Worm (Caenorhabditis elegans) whole organism, L1 larva: ENCODE data around the gene C30A5.16.
A peak's percentile ranks its signal among the peaks of the same experiment; 100 is the strongest.

Experiments used
- C04F5.9 ChIP-seq: sonication (generic microtip); optimal IDR thresholded peaks from 2 replicates; lab custom pipeline; 2016; ENCODE audit warnings: missing genetic modification characterization, missing compliant biosample characterization
- F16B12.6 ChIP-seq: fragments of 150-350 bp; optimal IDR thresholded peaks from 2 replicates; lab custom pipeline; 2014; ENCODE audit warnings: missing biosample characterization, missing genetic modification characterization
- aha-1 ChIP-seq: fragments of 150-350 bp; optimal IDR thresholded peaks from 2 replicates; lab custom pipeline; 2014; ENCODE audit warnings: missing biosample characterization, missing genetic modification characterization
- ama-1 ChIP-seq: fragments of 150-350 bp; optimal IDR thresholded peaks from 2 replicates; lab custom pipeline; 2014
- blmp-1 ChIP-seq: fragments of 150-350 bp; optimal IDR thresholded peaks from 2 replicates; lab custom pipeline; 2014; ENCODE audit warnings: missing biosample characterization, missing genetic modification characterization
- ceh-63 ChIP-seq: fragments of 200-800 bp; sonication (Bioruptor generic); optimal IDR thresholded peaks from 2 replicates; lab custom pipeline; 2018; ENCODE audit warnings: mild to moderate bottlenecking, missing genetic modification characterization, missing compliant biosample characterization
- ceh-8 ChIP-seq: fragments of 200-800 bp; sonication (Bioruptor generic); optimal IDR thresholded peaks from 2 replicates; lab custom pipeline; 2018; ENCODE audit warnings: mild to moderate bottlenecking, missing genetic modification characterization, moderate library complexity, missing compliant biosample characterization
- ceh-82 ChIP-seq, 3 experiments: fragments of 150-350 bp in 1 of 3; sonication (generic microtip) in 2 of 3; optimal IDR thresholded peaks; 2 replicates each; lab custom pipeline; 2014 to 2017; ENCODE audit warnings: missing biosample characterization in 3 of 3, missing genetic modification characterization in 3 of 3
- dpl-1 ChIP-seq, 3 experiments: fragments of 150-350 bp in 2 of 3; sonication (generic microtip) in 1 of 3; optimal IDR thresholded peaks; 2 replicates each; lab custom pipeline; 2014 to 2017; ENCODE audit warnings: missing biosample characterization in 3 of 3, missing genetic modification characterization in 3 of 3, missing genetic modification reagents in 3 of 3
- dsc-1 ChIP-seq: sonication (generic microtip); optimal IDR thresholded peaks from 2 replicates; lab custom pipeline; 2016; ENCODE audit warnings: mild to moderate bottlenecking, missing genetic modification characterization, missing compliant biosample characterization
- efl-1 ChIP-seq, 4 experiments: fragments of 150-350 bp; optimal IDR thresholded peaks in 3 of 4; peaks in 1 of 4; 1 replicate in 1 of 4; 2 replicates in 3 of 4; lab custom pipeline; 2014; ENCODE audit warnings: missing biosample characterization in 2 of 4, missing genetic modification characterization in 2 of 4, missing genetic modification reagents in 2 of 4
- egl-13 ChIP-seq: sonication (generic microtip); optimal IDR thresholded peaks from 2 replicates; lab custom pipeline; 2016; ENCODE audit warnings: missing genotype, missing genetic modification reagents, missing genetic modification characterization, missing compliant biosample characterization
- egl-27 ChIP-seq, 2 experiments: fragments of 150-350 bp in 1 of 2; sonication (generic microtip); optimal IDR thresholded peaks; 3 replicates each; lab custom pipeline; 2017 to 2018; ENCODE audit warnings: missing biosample characterization in 2 of 2, missing genetic modification characterization in 2 of 2, missing genetic modification reagents in 2 of 2
- elt-2 ChIP-seq: sonication (generic microtip); optimal IDR thresholded peaks from 2 replicates; lab custom pipeline; 2016; ENCODE audit warnings: missing genetic modification characterization, mild to moderate bottlenecking, inconsistent platforms, missing compliant biosample characterization, missing genetic modification reagents
- elt-3 ChIP-seq, 6 experiments: fragments of 150-350 bp in 1 of 6; sonication (generic microtip); optimal IDR thresholded peaks; 2 replicates each; lab custom pipeline; 2017 to 2018; ENCODE audit warnings: missing biosample characterization in 6 of 6, missing genetic modification characterization in 6 of 6, inconsistent platforms in 1 of 6
- fkh-10 ChIP-seq: sonication (generic microtip); optimal IDR thresholded peaks from 2 replicates; lab custom pipeline; 2017; ENCODE audit warnings: missing biosample characterization, missing genetic modification reagents, missing genetic modification characterization
- fkh-4 ChIP-seq: sonication (generic microtip); optimal IDR thresholded peaks from 2 replicates; lab custom pipeline; 2016; ENCODE audit warnings: missing compliant biosample characterization, missing genetic modification characterization, borderline replicate concordance
- fkh-8 ChIP-seq: sonication (generic microtip); optimal IDR thresholded peaks from 2 replicates; lab custom pipeline; 2016; ENCODE audit warnings: mild to moderate bottlenecking, missing genetic modification characterization, missing compliant biosample characterization
- grh-1 ChIP-seq: fragments of 200-800 bp; sonication (Bioruptor generic); IDR thresholded peaks from 2 replicates; pipeline ENCODE4 v1.3.6; 2022; ENCODE audit warnings: missing genetic modification reagents, missing genetic modification characterization, missing compliant biosample characterization
- hlh-4 ChIP-seq: sonication (generic microtip); optimal IDR thresholded peaks from 2 replicates; lab custom pipeline; 2016; ENCODE audit warnings: mild to moderate bottlenecking, missing genetic modification characterization, missing compliant biosample characterization
- hpl-2 ChIP-seq: fragments of 150-350 bp; optimal IDR thresholded peaks from 2 replicates; lab custom pipeline; 2014; ENCODE audit warnings: missing biosample characterization, missing genetic modification reagents, missing genetic modification characterization
- irx-1 ChIP-seq: sonication (generic microtip); optimal IDR thresholded peaks from 2 replicates; lab custom pipeline; 2016; ENCODE audit warnings: missing genetic modification characterization, missing compliant biosample characterization
- jun-1 ChIP-seq: fragments of 150-350 bp; optimal IDR thresholded peaks from 2 replicates; lab custom pipeline; 2014; ENCODE audit warnings: missing biosample characterization, missing genetic modification reagents, missing genetic modification characterization
- lin-13 ChIP-seq: fragments of 150-350 bp; optimal IDR thresholded peaks from 2 replicates; lab custom pipeline; 2014; ENCODE audit warnings: missing biosample characterization, missing genetic modification reagents, missing genetic modification characterization
- lin-14 ChIP-seq: fragments of 200-800 bp; sonication (Bioruptor generic); optimal IDR thresholded peaks from 2 replicates; lab custom pipeline; 2018; ENCODE audit warnings: mild to moderate bottlenecking, missing genetic modification characterization, moderate library complexity, missing compliant biosample characterization
- lin-15B ChIP-seq: fragments of 150-350 bp; sonication (generic microtip); optimal IDR thresholded peaks from 3 replicates; lab custom pipeline; 2014; ENCODE audit warnings: missing biosample characterization, missing genetic modification characterization
- lin-35 ChIP-seq, 2 experiments: fragments of 150-350 bp; optimal IDR thresholded peaks; 2 replicates each; lab custom pipeline; 2014; ENCODE audit warnings: missing biosample characterization in 2 of 2, missing genetic modification characterization in 2 of 2, missing genetic modification reagents in 2 of 2
- lsy-2 ChIP-seq, 2 experiments: fragments of 150-350 bp; optimal IDR thresholded peaks; 2 replicates each; lab custom pipeline; 2014; ENCODE audit warnings: missing biosample characterization in 2 of 2, missing genetic modification characterization in 2 of 2
- mab-9 ChIP-seq: fragments of 200-800 bp; sonication (Bioruptor generic); IDR thresholded peaks from 2 replicates; pipeline ENCODE4 v1.3.6; 2022; ENCODE audit warnings: missing genetic modification reagents, missing genetic modification characterization, missing compliant biosample characterization
- mef-2 ChIP-seq: fragments of 150-350 bp; optimal IDR thresholded peaks from 2 replicates; lab custom pipeline; 2014; ENCODE audit warnings: missing biosample characterization, missing genetic modification characterization
- nhr-12 ChIP-seq: sonication (generic microtip); optimal IDR thresholded peaks from 2 replicates; lab custom pipeline; 2017; ENCODE audit warnings: missing biosample characterization, missing genetic modification characterization
- nhr-19 ChIP-seq: fragments of 200-800 bp; sonication (Bioruptor generic); conservative IDR thresholded peaks from 2 replicates; pipeline ENCODE4 v1.3.6; 2022; ENCODE audit warnings: missing genetic modification characterization, missing compliant biosample characterization
- nhr-237 ChIP-seq: fragments of 150-350 bp; optimal IDR thresholded peaks from 2 replicates; lab custom pipeline; 2014; ENCODE audit warnings: missing biosample characterization, missing genetic modification characterization
- nhr-47 ChIP-seq: sonication (generic microtip); optimal IDR thresholded peaks from 2 replicates; lab custom pipeline; 2016; ENCODE audit warnings: mild to moderate bottlenecking, missing genetic modification characterization, moderate library complexity, missing compliant biosample characterization
- nhr-71 ChIP-seq: sonication (generic microtip); optimal IDR thresholded peaks from 2 replicates; lab custom pipeline; 2016; ENCODE audit warnings: mild to moderate bottlenecking, missing genetic modification characterization, moderate library complexity, missing compliant biosample characterization
- nhr-84 ChIP-seq: sonication (generic microtip); optimal IDR thresholded peaks from 2 replicates; lab custom pipeline; 2017; ENCODE audit warnings: missing biosample characterization, missing genetic modification characterization
- nhr-90 ChIP-seq: sonication (generic microtip); optimal IDR thresholded peaks from 2 replicates; lab custom pipeline; 2016; ENCODE audit warnings: mild to moderate bottlenecking, missing genetic modification characterization, missing compliant biosample characterization; ENCODE audit not compliant: poor library complexity
- pag-3 ChIP-seq: sonication (generic microtip); optimal IDR thresholded peaks from 2 replicates; lab custom pipeline; 2017; ENCODE audit warnings: missing genetic modification characterization, mild to moderate bottlenecking, missing compliant biosample characterization, antibody characterized with exemption, borderline replicate concordance; ENCODE audit not compliant: insufficient read depth
- pax-3 ChIP-seq: fragments of 200-800 bp; sonication (Bioruptor generic); optimal IDR thresholded peaks from 2 replicates; lab custom pipeline; 2018; ENCODE audit warnings: mild to moderate bottlenecking, missing genetic modification characterization, moderate library complexity, missing compliant biosample characterization
- snu-23 ChIP-seq: sonication (generic microtip); optimal IDR thresholded peaks from 2 replicates; lab custom pipeline; 2016; ENCODE audit warnings: missing genetic modification characterization, missing compliant biosample characterization
- sptf-1 ChIP-seq: fragments of 150-350 bp; optimal IDR thresholded peaks from 2 replicates; lab custom pipeline; 2014; ENCODE audit warnings: missing biosample characterization, missing genetic modification characterization
- sup-37 ChIP-seq: fragments of 200-800 bp; sonication (Bioruptor generic); optimal IDR thresholded peaks from 2 replicates; lab custom pipeline; 2018; ENCODE audit warnings: mild to moderate bottlenecking, missing genetic modification characterization, missing compliant biosample characterization
- unc-30 ChIP-seq: sonication (generic microtip); optimal IDR thresholded peaks from 2 replicates; lab custom pipeline; 2017; ENCODE audit warnings: missing biosample characterization, missing genetic modification characterization
- unc-62 ChIP-seq: fragments of 150-350 bp; optimal IDR thresholded peaks from 2 replicates; lab custom pipeline; 2014; ENCODE audit warnings: missing biosample characterization, missing genetic modification reagents, missing genetic modification characterization
- unc-86 ChIP-seq: sonication (generic microtip); optimal IDR thresholded peaks from 2 replicates; lab custom pipeline; 2016; ENCODE audit warnings: missing genetic modification characterization, missing compliant biosample characterization
- xbp-1 ChIP-seq: sonication (generic microtip); optimal IDR thresholded peaks from 2 replicates; lab custom pipeline; 2016; ENCODE audit warnings: missing genetic modification characterization, missing compliant biosample characterization
- zag-1 ChIP-seq: fragments of 150-350 bp; optimal IDR thresholded peaks from 2 replicates; lab custom pipeline; 2014; ENCODE audit warnings: missing biosample characterization, missing genetic modification characterization
- ztf-4 ChIP-seq: fragments of 150-350 bp; optimal IDR thresholded peaks from 2 replicates; lab custom pipeline; 2014; ENCODE audit warnings: missing biosample characterization, missing genetic modification characterization

The C30A5.16 gene

ce11 chrIII:8224769-8225168, 6.8 kb downstream of the C30A5.16 start, which contains the start of gene mob-4:
mob-4 (plus strand) TSS chrIII:8225097.
- peak in 1 of 2 experiments; percentile 17 for TF ChIP-seq efl-1 (optimal IDR thresholded peaks at IDR 0.05; lab: Kevin White, UChicago)
- TF ChIP-seq efl-1 (GFP tag; optimal IDR thresholded peaks at IDR 0.05 in 1 of 2; lab: Kevin White, UChicago): peak; percentile 25 to 62
- TF ChIP-seq dpl-1 (GFP tag; optimal IDR thresholded peaks at IDR 0.05; lab: Kevin White, UChicago): peak in 1 of 3 experiments; percentile 33
- peak; percentile 6 for TF ChIP-seq snu-23
- no peak for TF ChIP-seq zag-1
- peak in 1 of 2 experiments; percentile 26 for TF ChIP-seq lsy-2 (tag; optimal IDR thresholded peaks at IDR 0.05; lab: Kevin White, UChicago)

- TF ChIP-seq unc-62 (no peak), nhr-12 (no peak), nhr-90 (tag; lab: Kevin White, UChicago) (no peak), lin-13 (GFP tag; lab: Kevin White, UChicago) (no peak)
Measured at ce11 chrIII:8226178-8226577, 8.2 kb downstream of the C30A5.16 start, which contains the start of gene rfs-1. rfs-1 (plus strand) TSS chrIII:8226478.

ce11 chrIII:8227511-8227910, 9.5 kb downstream of the C30A5.16 start, which contains the start of gene fbxl-1:
fbxl-1 (plus strand) TSS chrIII:8227830.
- peak; percentile 94 for TF ChIP-seq nhr-71 (tag; lab: Kevin White, UChicago)
- TF ChIP-seq hpl-2 (GFP tag; lab: Kevin White, UChicago): no peak
- peak; percentile 55 for TF ChIP-seq blmp-1 (tag; lab: Kevin White, UChicago)
- TF ChIP-seq elt-2 (tag; lab: Kevin White, UChicago): peak; percentile 21
- no peak for TF ChIP-seq zag-1
- peak; percentile 65 for TF ChIP-seq lin-13 (GFP tag; lab: Kevin White, UChicago)
- TF ChIP-seq aha-1: no peak
- TF ChIP-seq ceh-63 (GFP tag; lab: Kevin White, UChicago): peak; percentile 13
- TF ChIP-seq pag-3 (tag; lab: Kevin White, UChicago): no peak
- no peak for TF ChIP-seq nhr-84
- no peak for TF ChIP-seq fkh-4 (tag; lab: Kevin White, UChicago)
- peak; percentile 71 for TF ChIP-seq nhr-19 (GFP tag; lab: Robert Waterston, UW)
- peak; percentile 63 to 82 for TF ChIP-seq lin-35 (GFP tag; optimal IDR thresholded peaks at IDR 0.05; lab: Kevin White, UChicago)
- TF ChIP-seq lin-15B (tag; lab: Kevin White, UChicago): no peak
- TF ChIP-seq sup-37 (GFP tag; lab: Kevin White, UChicago): no peak
- peak; percentile 58 for TF ChIP-seq mef-2 (tag; lab: Kevin White, UChicago)
- TF ChIP-seq ama-1: no peak
- TF ChIP-seq nhr-47 (tag; lab: Kevin White, UChicago): peak; percentile 85
- no peak for TF ChIP-seq hlh-4
- peak; percentile 21 for TF ChIP-seq fkh-10
- TF ChIP-seq dsc-1: peak; percentile 80
- peak; percentile 99 for TF ChIP-seq lin-14 (GFP tag; lab: Kevin White, UChicago)
- TF ChIP-seq efl-1 (optimal IDR thresholded peaks at IDR 0.05; lab: Kevin White, UChicago): peak; percentile 68 to 70
- TF ChIP-seq efl-1 (GFP tag; optimal IDR thresholded peaks at IDR 0.05 in 1 of 2; lab: Kevin White, UChicago): peak; percentile 48 to 97
- no peak for TF ChIP-seq grh-1
- no peak for TF ChIP-seq egl-27 (tag; optimal IDR thresholded peaks at IDR 0.05; lab: Kevin White, UChicago)
- TF ChIP-seq irx-1: peak; percentile 29
- TF ChIP-seq unc-30 (tag; lab: Kevin White, UChicago): no peak
- peak in 2 of 6 experiments; percentile 14 to 61 for TF ChIP-seq elt-3 (tag; optimal IDR thresholded peaks at IDR 0.05; lab: Kevin White, UChicago)
- TF ChIP-seq pax-3 (tag; lab: Kevin White, UChicago): peak; percentile 64
- peak; percentile 60 for TF ChIP-seq ztf-4 (tag; lab: Kevin White, UChicago)
- peak; percentile 29 for TF ChIP-seq ceh-8
- no peak for TF ChIP-seq nhr-237 (tag; lab: Kevin White, UChicago)
- peak; percentile 47 for TF ChIP-seq jun-1 (tag; lab: Kevin White, UChicago)
- peak; percentile 96 for TF ChIP-seq fkh-8
- peak; percentile 76 for TF ChIP-seq egl-13 (tag; lab: Kevin White, UChicago)
- peak; percentile 73 for TF ChIP-seq xbp-1 (tag; lab: Kevin White, UChicago)
- no peak for TF ChIP-seq C04F5.9 (tag; lab: Kevin White, UChicago)
- no peak for TF ChIP-seq mab-9 (GFP tag; lab: Robert Waterston, UW)
- TF ChIP-seq F16B12.6 (tag; lab: Kevin White, UChicago): peak; percentile 50
- TF ChIP-seq unc-86 (tag; lab: Kevin White, UChicago): peak; percentile 96
- peak; percentile 25 to 70 (median 47) for TF ChIP-seq ceh-82 (tag; optimal IDR thresholded peaks at IDR 0.05; lab: Kevin White, UChicago)
- no peak for TF ChIP-seq sptf-1 (tag; lab: Kevin White, UChicago)
